Worm (Caenorhabditis elegans) whole organism, L2 larva: Measurements from ENCODE around the gene R102.1.
A peak's percentile ranks its signal among the peaks of the same experiment; 100 is the strongest.

Experiments used
- C34F6.9 ChIP-seq: fragments of 150-350 bp; optimal IDR thresholded peaks from 2 replicates; lab custom pipeline; 2014; ENCODE audit warnings: missing biosample characterization, missing genetic modification characterization
- F13H6.1 ChIP-seq: sonication (generic microtip); optimal IDR thresholded peaks from 2 replicates; lab custom pipeline; 2016; ENCODE audit warnings: missing genetic modification characterization, missing compliant biosample characterization
- Y55F3AM.14 ChIP-seq: fragments of 200-800 bp; sonication (Bioruptor generic); optimal IDR thresholded peaks from 2 replicates; lab custom pipeline; 2018; ENCODE audit warnings: mild to moderate bottlenecking, missing genetic modification characterization, missing compliant biosample characterization
- ZK546.5 ChIP-seq: sonication (generic microtip); optimal IDR thresholded peaks from 2 replicates; lab custom pipeline; 2017; ENCODE audit warnings: missing biosample characterization, missing genetic modification characterization
- alr-1 ChIP-seq: fragments of 150-350 bp; optimal IDR thresholded peaks from 2 replicates; lab custom pipeline; 2014; ENCODE audit warnings: missing biosample characterization, missing genetic modification characterization
- aly-2 ChIP-seq: fragments of 150-350 bp; optimal IDR thresholded peaks from 2 replicates; lab custom pipeline; 2014; ENCODE audit warnings: missing biosample characterization, missing genetic modification characterization
- ama-1 ChIP-seq: fragments of 150-350 bp; optimal IDR thresholded peaks from 2 replicates; lab custom pipeline; 2018; ENCODE audit warnings: inconsistent platforms
- blmp-1 ChIP-seq: sonication (generic microtip); optimal IDR thresholded peaks from 2 replicates; lab custom pipeline; 2017; ENCODE audit warnings: missing genetic modification characterization, mild to moderate bottlenecking, missing compliant biosample characterization, antibody characterized with exemption, moderate library complexity; ENCODE audit not compliant: insufficient read depth
- crh-2 ChIP-seq: sonication (generic microtip); optimal IDR thresholded peaks from 2 replicates; lab custom pipeline; 2017; ENCODE audit warnings: missing biosample characterization, missing genetic modification characterization
- dmd-4 ChIP-seq: sonication (generic microtip); optimal IDR thresholded peaks from 2 replicates; lab custom pipeline; 2017; ENCODE audit warnings: missing biosample characterization, missing genetic modification characterization
- egl-27 ChIP-seq: sonication (generic microtip); optimal IDR thresholded peaks from 3 replicates; lab custom pipeline; 2017; ENCODE audit warnings: missing biosample characterization, missing genetic modification reagents, missing genetic modification characterization
- elt-3 ChIP-seq: sonication (generic microtip); optimal IDR thresholded peaks from 2 replicates; lab custom pipeline; 2017; ENCODE audit warnings: missing biosample characterization, missing genetic modification characterization
- fos-1 ChIP-seq: fragments of 150-350 bp; optimal IDR thresholded peaks from 2 replicates; lab custom pipeline; 2014; ENCODE audit warnings: missing biosample characterization, missing genetic modification characterization
- gmeb-1 ChIP-seq: fragments of 150-350 bp; optimal IDR thresholded peaks from 2 replicates; lab custom pipeline; 2014; ENCODE audit warnings: missing biosample characterization, missing genetic modification characterization
- lin-13 ChIP-seq: fragments of 150-350 bp; optimal IDR thresholded peaks from 2 replicates; lab custom pipeline; 2014; ENCODE audit warnings: missing biosample characterization, missing genetic modification reagents, missing genetic modification characterization
- lin-39 ChIP-seq: fragments of 150-350 bp; optimal IDR thresholded peaks from 2 replicates; lab custom pipeline; 2014; ENCODE audit warnings: missing biosample characterization, missing genetic modification reagents, missing genetic modification characterization
- mbf-1 ChIP-seq: sonication (generic microtip); optimal IDR thresholded peaks from 2 replicates; lab custom pipeline; 2017; ENCODE audit warnings: missing biosample characterization, missing genetic modification characterization
- mdl-1 ChIP-seq, 2 experiments: fragments of 150-350 bp in 1 of 2; sonication (generic microtip) in 1 of 2; optimal IDR thresholded peaks; 2 replicates each; lab custom pipeline; 2017; ENCODE audit warnings: missing biosample characterization in 2 of 2, missing genetic modification characterization in 2 of 2
- nhr-11 ChIP-seq: fragments of 150-350 bp; optimal IDR thresholded peaks from 2 replicates; lab custom pipeline; 2014; ENCODE audit warnings: missing biosample characterization, missing genetic modification characterization
- nhr-12 ChIP-seq: fragments of 150-350 bp; optimal IDR thresholded peaks from 2 replicates; lab custom pipeline; 2014; ENCODE audit warnings: missing biosample characterization, missing genetic modification characterization
- nhr-129 ChIP-seq: fragments of 150-350 bp; optimal IDR thresholded peaks from 2 replicates; lab custom pipeline; 2014; ENCODE audit warnings: missing biosample characterization, missing genetic modification characterization
- nhr-21 ChIP-seq: fragments of 150-350 bp; optimal IDR thresholded peaks from 2 replicates; lab custom pipeline; 2014; ENCODE audit warnings: missing biosample characterization, missing genetic modification characterization
- nhr-23 ChIP-seq: fragments of 150-350 bp; optimal IDR thresholded peaks from 2 replicates; lab custom pipeline; 2014; ENCODE audit warnings: missing biosample characterization, missing genetic modification reagents, missing genetic modification characterization
- nhr-25 ChIP-seq: fragments of 150-350 bp; sonication (generic microtip); optimal IDR thresholded peaks from 3 replicates; lab custom pipeline; 2014; ENCODE audit warnings: missing biosample characterization, missing genetic modification characterization
- peb-1 ChIP-seq: fragments of 150-350 bp; optimal IDR thresholded peaks from 2 replicates; lab custom pipeline; 2014; ENCODE audit warnings: missing biosample characterization, missing genetic modification characterization
- sma-3 ChIP-seq: sonication (generic microtip); optimal IDR thresholded peaks from 2 replicates; lab custom pipeline; 2016; ENCODE audit warnings: missing genetic modification reagents, missing genetic modification characterization, missing compliant biosample characterization
- sma-9 ChIP-seq, 2 experiments: fragments of 150-350 bp in 1 of 2; sonication (generic microtip) in 1 of 2; optimal IDR thresholded peaks; 2 replicates each; lab custom pipeline; 2014 to 2016; ENCODE audit warnings: missing genetic modification characterization in 2 of 2, mild to moderate bottlenecking in 1 of 2, missing biosample characterization in 1 of 2, missing compliant biosample characterization in 1 of 2, missing genetic modification reagents in 1 of 2, moderate library complexity in 1 of 2
- unc-55 ChIP-seq: fragments of 150-350 bp; sonication (generic microtip); optimal IDR thresholded peaks from 3 replicates; lab custom pipeline; 2014; ENCODE audit warnings: missing biosample characterization, missing genetic modification reagents, missing genetic modification characterization
- unc-62 ChIP-seq: fragments of 150-350 bp; optimal IDR thresholded peaks from 2 replicates; lab custom pipeline; 2014; ENCODE audit warnings: missing biosample characterization, missing genetic modification reagents, missing genetic modification characterization
- zag-1 ChIP-seq: fragments of 150-350 bp; optimal IDR thresholded peaks from 2 replicates; lab custom pipeline; 2014; ENCODE audit warnings: missing biosample characterization, missing genetic modification characterization
- ztf-1 ChIP-seq: fragments of 200-800 bp; sonication (Bioruptor generic); conservative IDR thresholded peaks from 2 replicates; pipeline ENCODE4 v1.3.6; 2022; ENCODE audit warnings: missing genetic modification characterization, missing compliant biosample characterization
- ztf-11 ChIP-seq: sonication (generic microtip); optimal IDR thresholded peaks from 2 replicates; lab custom pipeline; 2017; ENCODE audit warnings: missing biosample characterization, missing genetic modification characterization

Gene R102.1

ce11 chrIV:10661072-10661471 lies 24.8 kb upstream of the R102.1 start:
- no peak for TF ChIP-seq nhr-21 (tag; lab: Kevin White, UChicago)
- no peak for TF ChIP-seq nhr-12 (tag; lab: Kevin White, UChicago)
- TF ChIP-seq fos-1 (tag; lab: Kevin White, UChicago) = peak; percentile 62

DNA sequence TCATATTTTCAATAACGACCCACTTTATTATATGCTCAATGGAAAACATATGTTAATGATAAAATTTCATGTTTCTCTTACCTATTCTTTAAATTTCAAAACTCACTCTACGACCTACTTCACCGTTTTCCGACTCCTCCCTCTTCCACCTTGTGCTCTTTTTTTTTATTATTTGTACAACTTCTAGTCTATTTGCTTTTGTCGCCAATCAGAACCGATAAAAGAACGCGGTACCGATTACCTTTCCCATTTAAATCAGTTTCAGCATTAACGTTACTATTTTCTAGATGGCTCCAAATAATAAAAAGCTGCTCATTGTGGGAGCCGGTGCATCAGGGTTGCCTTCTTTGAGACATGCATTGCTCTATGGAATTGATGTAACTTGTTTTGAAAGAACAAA lies 24.1 kb upstream of the R102.1 start, which contains the start of gene fmo-1:
Gene fmo-1 (plus strand): TSS at position 98 of the 400 bp plus-strand sequence.
- TF ChIP-seq gmeb-1 (tag; lab: Kevin White, UChicago) (peak; percentile 8), fos-1 (tag; lab: Kevin White, UChicago) (peak; percentile 52), ama-1 (no peak)

- no peak for TF ChIP-seq nhr-23 (tag; lab: Kevin White, UChicago)
- TF ChIP-seq F13H6.1 (tag; lab: Kevin White, UChicago) = no peak
- no peak for TF ChIP-seq nhr-25
- TF ChIP-seq nhr-129 = no peak
- TF ChIP-seq ztf-1 (GFP tag; lab: Robert Waterston, UW) = no peak
- TF ChIP-seq Y55F3AM.14 (GFP tag; lab: Kevin White, UChicago) = no peak
- no peak for TF ChIP-seq blmp-1 (tag; lab: Kevin White, UChicago)
- TF ChIP-seq lin-13 (GFP tag; lab: Kevin White, UChicago) = no peak
These were observed 21.7 kb upstream of the R102.1 start, which contains the start of gene K08C7.7 for ce11 chrIV:10664134-10664533. Gene K08C7.7, plus strand, starts transcription at chrIV:10664434.

ce11 chrIV:10666523-10666922 lies 19.3 kb upstream of the R102.1 start, which contains the start of gene epi-1:
Gene epi-1, plus strand, starts transcription at chrIV:10666823.
- no peak for TF ChIP-seq elt-3 (tag; lab: Kevin White, UChicago)
- TF ChIP-seq, all 48 proteins: peak for 0

DNA sequence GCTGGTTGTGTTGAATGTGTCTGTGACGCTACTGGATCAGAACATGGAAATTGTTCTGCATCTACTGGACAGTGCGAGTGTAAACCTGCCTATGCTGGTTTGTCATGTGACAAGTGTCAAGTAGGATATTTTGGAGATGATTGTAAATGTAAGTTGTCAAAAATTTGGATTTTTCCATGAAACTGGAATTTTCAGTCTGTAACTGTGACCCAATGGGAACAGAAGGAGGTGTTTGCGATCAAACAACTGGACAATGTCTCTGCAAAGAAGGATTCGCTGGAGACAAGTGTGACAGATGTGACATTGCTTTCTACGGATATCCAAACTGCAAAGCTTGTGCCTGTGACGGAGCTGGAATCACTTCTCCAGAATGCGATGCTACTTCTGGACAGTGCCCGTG lies 17.3 kb upstream of the R102.1 start:
- TF ChIP-seq blmp-1 (tag; lab: Kevin White, UChicago) = no peak
- no peak for TF ChIP-seq nhr-21 (tag; lab: Kevin White, UChicago)
- TF ChIP-seq aly-2 (tag; lab: Kevin White, UChicago) = no peak
- TF ChIP-seq egl-27 = no peak
- TF ChIP-seq nhr-23 (tag; lab: Kevin White, UChicago) = no peak
- no peak for TF ChIP-seq ztf-11 (tag; lab: Kevin White, UChicago)
- TF ChIP-seq dmd-4 (tag; lab: Kevin White, UChicago) = no peak
- no peak for TF ChIP-seq crh-2 (tag; lab: Kevin White, UChicago)
- no peak for TF ChIP-seq ama-1
- TF ChIP-seq nhr-11 (tag; lab: Kevin White, UChicago) = no peak
- TF ChIP-seq ZK546.5 (tag; lab: Kevin White, UChicago) = no peak
- no peak for TF ChIP-seq peb-1 (tag; lab: Kevin White, UChicago)
- no peak for TF ChIP-seq ztf-1 (GFP tag; lab: Robert Waterston, UW)
- no peak for TF ChIP-seq C34F6.9 (tag; lab: Kevin White, UChicago)
- no peak for TF ChIP-seq lin-39
- no peak for TF ChIP-seq unc-55 (GFP tag; lab: Kevin White, UChicago)
- no peak for TF ChIP-seq sma-9 (GFP tag; optimal IDR thresholded peaks at IDR 0.05; lab: Kevin White, UChicago)
- no peak for TF ChIP-seq sma-9 (tag; optimal IDR thresholded peaks at IDR 0.05; lab: Kevin White, UChicago)

- TF ChIP-seq sma-3 (GFP tag; lab: Kevin White, UChicago) = no peak
- no peak for TF ChIP-seq alr-1
- TF ChIP-seq sma-9 (GFP tag; optimal IDR thresholded peaks at IDR 0.05; lab: Kevin White, UChicago) = no peak
- TF ChIP-seq sma-9 (tag; optimal IDR thresholded peaks at IDR 0.05; lab: Kevin White, UChicago) = no peak
- no peak for TF ChIP-seq blmp-1 (tag; lab: Kevin White, UChicago)
- no peak for TF ChIP-seq mbf-1 (tag; lab: Kevin White, UChicago)
- TF ChIP-seq nhr-25 = no peak
- TF ChIP-seq nhr-12 (tag; lab: Kevin White, UChicago) = no peak
- TF ChIP-seq mdl-1 (tag; optimal IDR thresholded peaks at IDR 0.05; lab: Kevin White, UChicago) = no peak
- TF ChIP-seq unc-62 (GFP tag; lab: Kevin White, UChicago) = no peak
- TF ChIP-seq C34F6.9 (tag; lab: Kevin White, UChicago) = no peak
- no peak for TF ChIP-seq nhr-11 (tag; lab: Kevin White, UChicago)
- TF ChIP-seq zag-1 (tag; lab: Kevin White, UChicago) = no peak
These were observed 5.5 kb upstream of the R102.1 start, which contains the start of gene K08C7.4 for ce11 chrIV:10680379-10680778. Gene K08C7.4, minus strand, starts transcription at chrIV:10680479.
